Fruit fly (Drosophila melanogaster): ENCODE measurements around the gene CG9588.

CG9588 gene

dm6 chr3R:13644778-13645660, 31.5 kb downstream of the CG9588 start:
- TF ChIP-seq rib (GFP tag; IDR thresholded peaks at IDR 0.05) (0 out of 2 replicates have a peak, but pooled peaks have one; percentile 12), hbn (GFP tag; IDR thresholded peaks at IDR 0.05; ENCODE audit: partially characterized antibody) (no peak), CG2120 (GFP tag; optimal IDR thresholded peaks at IDR 0.05) (peak; percentile 49), Fer3 (tag; optimal IDR thresholded peaks at IDR 0.05) (no peak), vfl (GFP tag; optimal IDR thresholded peaks at IDR 0.05) (peak; percentile 32), CG1233 (GFP tag; optimal IDR thresholded peaks at IDR 0.05) (peak; percentile 10), CG15011 (GFP tag; optimal IDR thresholded peaks at IDR 0.05) (peak; percentile 8), CG14050 (GFP tag; IDR thresholded peaks at IDR 0.05) (peak; percentile 49; the same call in 1 of the 3 replicates), CG16863 (GFP tag; optimal IDR thresholded peaks at IDR 0.05) (no peak), Trl (optimal IDR thresholded peaks at IDR 0.05) (peak; percentile 88 to 93), Trl (GFP tag; optimal IDR thresholded peaks at IDR 0.05) (no peak), Neu2 (GFP tag; optimal IDR thresholded peaks at IDR 0.05; ENCODE audit: borderline replicate concordance) (peak; percentile 71), mld (GFP tag; IDR thresholded peaks at IDR 0.05; ENCODE audit: partially characterized antibody) (no peak), nau (GFP tag; optimal IDR thresholded peaks at IDR 0.05) (peak; percentile 39), bigmax (GFP tag; optimal IDR thresholded peaks at IDR 0.05) (peak; percentile 97), fu2 (GFP tag; optimal IDR thresholded peaks at IDR 0.05) (no peak), GATAe (GFP tag; conservative IDR thresholded peaks at IDR 0.05) (no peak), CG17568 (GFP tag; optimal IDR thresholded peaks at IDR 0.05) (peak; percentile 63), Nf-YB (GFP tag; optimal IDR thresholded peaks at IDR 0.05) (no peak), E2f2 (GFP tag; IDR thresholded peaks at IDR 0.05) (peak; percentile 33; the same call in 1 of the 2 replicates), wdn (GFP tag; IDR thresholded peaks at IDR 0.05) (peak; percentile 49), Max (GFP tag; optimal IDR thresholded peaks at IDR 0.05) (peak; percentile 46), pho (GFP tag; optimal IDR thresholded peaks at IDR 0.05) (no peak), yki (optimal IDR thresholded peaks at IDR 0.05) (peak; percentile 43), caup (GFP tag; optimal IDR thresholded peaks at IDR 0.05; ENCODE audit: severe bottlenecking) (peak; percentile 4), CG13287 (GFP tag; IDR thresholded peaks at IDR 0.05; ENCODE audit: partially characterized antibody) (no peak), CG34376 (GFP tag; optimal IDR thresholded peaks at IDR 0.05) (peak; percentile 17), lbe (GFP tag; optimal IDR thresholded peaks at IDR 0.05) (peak; percentile 54), CG3163 (GFP tag; optimal IDR thresholded peaks at IDR 0.05) (peak; percentile 92), scrt (GFP tag; optimal IDR thresholded peaks at IDR 0.05) (peak; percentile 43), CG2712 (tag; optimal IDR thresholded peaks at IDR 0.05) (peak; percentile 62), peb (GFP tag; IDR thresholded peaks at IDR 0.05) (peak; percentile 6; the same call in 1 of the 2 replicates), Dek (tag; optimal IDR thresholded peaks at IDR 0.05) (peak; percentile 19), D19A (tag; optimal IDR thresholded peaks at IDR 0.05) (peak; percentile 25), zf30C (GFP tag; optimal IDR thresholded peaks at IDR 0.05) (peak; percentile 68), D19B (GFP tag; optimal IDR thresholded peaks at IDR 0.05) (peak; percentile 10), Med (GFP tag) (peak; percentile 76), crol (GFP tag; IDR thresholded peaks at IDR 0.05) (peak; percentile 89), Ets65A (GFP tag) (peak; percentile 86), dm (GFP tag; optimal IDR thresholded peaks at IDR 0.05) (peak; percentile 98), CG12942 (GFP tag; optimal IDR thresholded peaks at IDR 0.05) (peak; percentile 25), pros (GFP tag; optimal IDR thresholded peaks at IDR 0.05) (peak; percentile 35), pan (optimal IDR thresholded peaks at IDR 0.05) (no peak), pan (GFP tag; optimal IDR thresholded peaks at IDR 0.05 in 1 of 2, IDR thresholded peaks at IDR 0.05 in 1 of 2) (peak in 1 of 2 experiments; percentile 55), CG11696 (GFP tag; IDR thresholded peaks at IDR 0.05) (peak; percentile 20), CG18011 (GFP tag; optimal IDR thresholded peaks at IDR 0.05) (peak; percentile 1), CG4328 (GFP tag; optimal IDR thresholded peaks at IDR 0.05) (peak; percentile 24), CG14965 (GFP tag; optimal IDR thresholded peaks at IDR 0.05; ENCODE audit: borderline replicate concordance) (no peak), CG17385 (GFP tag; optimal IDR thresholded peaks at IDR 0.05) (peak; percentile 32)
